Fruit fly (Drosophila melanogaster) whole organism, embryonic: Measurements from ENCODE around the gene CG32985.

ENCODE experiments used
- ATbp ChIP-seq: fragments of 200-800 bp; sonication (Bioruptor generic); optimal IDR thresholded peaks from 2 replicates; lab custom pipeline; 2017; ENCODE audit warnings: missing biosample characterization, mild to moderate bottlenecking, missing genetic modification characterization, missing genetic modification reagents
- Aef1 ChIP-seq: fragments of 200-800 bp; sonication (Bioruptor generic); IDR thresholded peaks from 3 replicates; pipeline ENCODE4 v1.3.6; 2022; ENCODE audit warnings: missing biosample characterization, missing genetic modification characterization
- CG11696 ChIP-seq: fragments of 200-800 bp; sonication (Bioruptor generic); IDR thresholded peaks from 2 replicates; pipeline ENCODE4 v1.3.6; 2022; ENCODE audit warnings: missing biosample characterization, missing genetic modification characterization
- CG12071 ChIP-seq: fragments of 200-800 bp; sonication (Bioruptor generic); optimal IDR thresholded peaks from 3 replicates; lab custom pipeline; 2018; ENCODE audit warnings: missing biosample characterization, mild to moderate bottlenecking, missing genetic modification characterization
- CG12299 ChIP-seq: fragments of 200-800 bp; sonication (Bioruptor generic); optimal IDR thresholded peaks from 2 replicates; lab custom pipeline; 2018; ENCODE audit warnings: missing biosample characterization, mild to moderate bottlenecking, missing genetic modification characterization
- CG13287 ChIP-seq: fragments of 200-800 bp; sonication (Bioruptor generic); IDR thresholded peaks from 2 replicates; pipeline ENCODE4 v1.3.6; 2022; ENCODE audit warnings: missing biosample characterization, missing genetic modification characterization; ENCODE audit not compliant: partially characterized antibody
- CG13894 ChIP-seq: fragments of 200-800 bp; sonication (Bioruptor generic); optimal IDR thresholded peaks from 3 replicates; lab custom pipeline; 2018; ENCODE audit warnings: missing biosample characterization, mild to moderate bottlenecking, missing genetic modification characterization, moderate library complexity
- CG15601 ChIP-seq: fragments of 200-800 bp; sonication (Bioruptor generic); optimal IDR thresholded peaks from 3 replicates; lab custom pipeline; 2019; ENCODE audit warnings: missing biosample characterization, mild to moderate bottlenecking, missing genetic modification characterization, moderate library complexity
- CG16863 ChIP-seq: fragments of 200-800 bp; sonication (Bioruptor generic); optimal IDR thresholded peaks from 3 replicates; lab custom pipeline; 2016; ENCODE audit warnings: missing biosample characterization, missing genetic modification characterization
- CG2678 ChIP-seq: fragments of 200-800 bp; sonication (Bioruptor generic); optimal IDR thresholded peaks from 3 replicates; lab custom pipeline; 2019; ENCODE audit warnings: missing biosample characterization, mild to moderate bottlenecking, missing genetic modification characterization, moderate library complexity
- CG32532 ChIP-seq: fragments of 200-800 bp; sonication (Bioruptor generic); IDR thresholded peaks from 2 replicates; pipeline ENCODE4 v1.3.6; 2022; ENCODE audit warnings: missing biosample characterization, missing genetic modification characterization
- CG4360 ChIP-seq: fragments of 200-800 bp; sonication (Bioruptor generic); IDR thresholded peaks from 2 replicates; pipeline ENCODE4 v1.3.6; 2022; ENCODE audit warnings: missing biosample characterization, missing genetic modification characterization
- CG4404 ChIP-seq: fragments of 200-800 bp; sonication (Bioruptor generic); IDR thresholded peaks from 2 replicates; pipeline ENCODE4 v1.3.6; 2022; ENCODE audit warnings: missing biosample characterization, missing genetic modification characterization
- CG6791 ChIP-seq: fragments of 200-800 bp; sonication (Bioruptor generic); IDR thresholded peaks from 3 replicates; pipeline ENCODE4 v1.3.6; 2022; ENCODE audit warnings: missing biosample characterization, missing genetic modification characterization; ENCODE audit not compliant: partially characterized antibody
- CHES-1-like ChIP-seq: fragments of 200-800 bp; sonication (Bioruptor generic); optimal IDR thresholded peaks from 2 replicates; lab custom pipeline; 2016; ENCODE audit warnings: missing biosample characterization, missing genetic modification characterization
- Dbx ChIP-seq: fragments of 200-800 bp; sonication (Bioruptor generic); IDR thresholded peaks from 3 replicates; pipeline ENCODE4 v1.3.6; 2022; ENCODE audit warnings: missing biosample characterization, missing genetic modification characterization
- Dref ChIP-seq: fragments of 200-800 bp; sonication (Bioruptor generic); IDR thresholded peaks from 2 replicates; pipeline ENCODE4 v1.3.6; 2022; ENCODE audit warnings: missing biosample characterization, missing genetic modification characterization
- H2.0 ChIP-seq: fragments of 200-800 bp; sonication (Bioruptor generic); IDR thresholded peaks from 2 replicates; pipeline ENCODE4 v1.3.6; 2022; ENCODE audit warnings: missing biosample characterization, missing genetic modification characterization
- HLH3B ChIP-seq: fragments of 200-800 bp; sonication (Bioruptor generic); IDR thresholded peaks from 2 replicates; pipeline ENCODE4 v1.3.6; 2022; ENCODE audit warnings: missing biosample characterization, missing genetic modification characterization
- Hmx ChIP-seq: fragments of 200-800 bp; sonication (Bioruptor generic); optimal IDR thresholded peaks from 2 replicates; lab custom pipeline; 2016; ENCODE audit warnings: missing biosample characterization, missing genetic modification characterization
- Mrtf ChIP-seq: fragments of 200-800 bp; sonication (Bioruptor generic); IDR thresholded peaks from 3 replicates; pipeline ENCODE4 v1.3.6; 2022; ENCODE audit warnings: missing biosample characterization, missing genetic modification characterization
- Nf-YA ChIP-seq: fragments of 200-800 bp; sonication (Bioruptor generic); IDR thresholded peaks from 2 replicates; pipeline ENCODE4 v1.3.6; 2022; ENCODE audit warnings: missing biosample characterization, missing genetic modification characterization
- NfI ChIP-seq: fragments of 200-800 bp; sonication (Bioruptor generic); optimal IDR thresholded peaks from 3 replicates; lab custom pipeline; 2018; ENCODE audit warnings: missing biosample characterization, mild to moderate bottlenecking, missing genetic modification characterization, moderate library complexity
- Rx ChIP-seq: fragments of 200-800 bp; sonication (Bioruptor generic); IDR thresholded peaks from 2 replicates; pipeline ENCODE4 v1.3.6; 2022; ENCODE audit warnings: missing biosample characterization, missing genetic modification characterization
- Sin3A ChIP-seq: fragments of >200 bp; optimal IDR thresholded peaks from 2 replicates; lab custom pipeline; 2018
- Six4 ChIP-seq: fragments of 200-800 bp; sonication (Bioruptor generic); optimal IDR thresholded peaks from 2 replicates; lab custom pipeline; 2016; ENCODE audit warnings: missing biosample characterization, missing genetic modification characterization
- Taf1 ChIP-seq: fragments of 200-800 bp; sonication (Bioruptor generic); IDR thresholded peaks from 2 replicates; pipeline ENCODE4 v1.3.6; 2022; ENCODE audit warnings: missing biosample characterization, missing genetic modification characterization
- Xbp1 ChIP-seq: fragments of 200-800 bp; sonication (Bioruptor generic); optimal IDR thresholded peaks from 3 replicates; lab custom pipeline; 2016; ENCODE audit warnings: missing biosample characterization, mild to moderate bottlenecking, missing genetic modification characterization
- aop ChIP-seq: fragments of 200-800 bp; sonication (Bioruptor generic); IDR thresholded peaks from 2 replicates; pipeline ENCODE4 v1.3.6; 2022; ENCODE audit warnings: missing biosample characterization, missing genetic modification characterization
- ara ChIP-seq: fragments of 200-800 bp; sonication (Bioruptor generic); IDR thresholded peaks from 2 replicates; pipeline ENCODE4 v1.3.6; 2022; ENCODE audit warnings: missing biosample characterization, missing genetic modification characterization
- az2 ChIP-seq: fragments of 200-800 bp; sonication (Bioruptor generic); optimal IDR thresholded peaks from 3 replicates; lab custom pipeline; 2016; ENCODE audit warnings: missing biosample characterization, missing genetic modification characterization
- da ChIP-seq: fragments of 200-800 bp; sonication (Bioruptor generic); optimal IDR thresholded peaks from 2 replicates; lab custom pipeline; 2016; ENCODE audit warnings: missing biosample characterization, missing genetic modification characterization
- dan ChIP-seq: fragments of 200-800 bp; sonication (Bioruptor generic); IDR thresholded peaks from 2 replicates; pipeline ENCODE4 v1.3.6; 2022; ENCODE audit warnings: missing biosample characterization, missing genetic modification characterization
- dimm ChIP-seq: fragments of 200-800 bp; sonication (Bioruptor generic); IDR thresholded peaks from 2 replicates; pipeline ENCODE4 v1.3.6; 2022; ENCODE audit warnings: missing biosample characterization, missing genetic modification characterization
- dmrt11E ChIP-seq: fragments of 200-800 bp; sonication (Bioruptor generic); optimal IDR thresholded peaks from 3 replicates; lab custom pipeline; 2018; ENCODE audit warnings: missing biosample characterization, mild to moderate bottlenecking, missing genetic modification characterization, moderate library complexity
- dpn ChIP-seq, 2 experiments: fragments of 200-800 bp; sonication (Bioruptor generic); optimal IDR thresholded peaks; 3 replicates each; lab custom pipeline; 2016; ENCODE audit warnings: missing biosample characterization in 2 of 2, missing genetic modification characterization in 2 of 2
- en ChIP-seq: fragments of 200-800 bp; sonication (Bioruptor generic); optimal IDR thresholded peaks from 2 replicates; lab custom pipeline; 2016; ENCODE audit warnings: missing biosample characterization, missing genetic modification characterization
- fd64A ChIP-seq: fragments of 200-800 bp; sonication (Bioruptor generic); optimal IDR thresholded peaks from 3 replicates; lab custom pipeline; 2018; ENCODE audit warnings: missing biosample characterization, mild to moderate bottlenecking, missing genetic modification characterization
- odd ChIP-seq: fragments of 200-800 bp; sonication (Bioruptor generic); optimal IDR thresholded peaks from 2 replicates; lab custom pipeline; 2017; ENCODE audit warnings: missing biosample characterization, mild to moderate bottlenecking, missing genetic modification characterization
- pan ChIP-seq, 4 experiments: fragments of >200 bp in 3 of 4; fragments of 200-800 bp in 1 of 4; sonication (Bioruptor generic) in 1 of 4; optimal IDR thresholded peaks in 3 of 4; IDR thresholded peaks in 1 of 4; 2 replicates each; pipeline versions ENCODE4 v1.3.6 to Lab custom; 2017 to 2022; ENCODE audit warnings: missing biosample characterization in 2 of 4, missing genetic modification characterization in 2 of 4, mixed read lengths in 1 of 4
- pnt ChIP-seq: fragments of 200-800 bp; sonication (Bioruptor generic); optimal IDR thresholded peaks from 3 replicates; lab custom pipeline; 2016; ENCODE audit warnings: missing biosample characterization, missing genetic modification characterization
- prd ChIP-seq, 3 experiments: fragments of >200 bp in 2 of 3; fragments of 200-800 bp in 1 of 3; sonication (Bioruptor generic) in 1 of 3; optimal IDR thresholded peaks in 2 of 3; IDR thresholded peaks in 1 of 3; 2 replicates in 2 of 3; 3 replicates in 1 of 3; pipeline versions ENCODE4 v1.3.6 to Lab custom; 2017 to 2022; ENCODE audit warnings: missing biosample characterization in 1 of 3, missing genetic modification characterization in 1 of 3
- pros ChIP-seq: fragments of 200-800 bp; sonication (Bioruptor generic); optimal IDR thresholded peaks from 3 replicates; lab custom pipeline; 2019; ENCODE audit warnings: missing biosample characterization, mild to moderate bottlenecking, missing genetic modification characterization, moderate library complexity
- run ChIP-seq: fragments of 200-800 bp; sonication (Bioruptor generic); optimal IDR thresholded peaks from 3 replicates; lab custom pipeline; 2018; ENCODE audit warnings: missing biosample characterization, mild to moderate bottlenecking, missing genetic modification characterization
- salm ChIP-seq: fragments of 200-800 bp; sonication (Bioruptor generic); optimal IDR thresholded peaks from 2 replicates; lab custom pipeline; 2018; ENCODE audit warnings: missing biosample characterization, mild to moderate bottlenecking, missing genetic modification characterization
- schlank ChIP-seq: fragments of 200-800 bp; sonication (Bioruptor generic); optimal IDR thresholded peaks from 2 replicates; lab custom pipeline; 2018; ENCODE audit warnings: missing biosample characterization, mild to moderate bottlenecking, missing genetic modification characterization
- sens-2 ChIP-seq: fragments of 200-800 bp; sonication (Bioruptor generic); IDR thresholded peaks from 2 replicates; pipeline ENCODE4 v1.3.6; 2022; ENCODE audit warnings: missing biosample characterization, missing genetic modification characterization
- sim ChIP-seq: fragments of 200-800 bp; sonication (Bioruptor generic); IDR thresholded peaks from 2 replicates; pipeline ENCODE4 v1.3.6; 2022; ENCODE audit warnings: missing biosample characterization, missing genetic modification characterization
- toy ChIP-seq: fragments of 200-800 bp; sonication (Bioruptor generic); IDR thresholded peaks from 2 replicates; pipeline ENCODE4 v1.3.6; 2022; ENCODE audit warnings: missing biosample characterization, missing genetic modification characterization
- vfl ChIP-seq: fragments of 200-800 bp; sonication (Bioruptor generic); optimal IDR thresholded peaks from 2 replicates; lab custom pipeline; 2016; ENCODE audit warnings: missing biosample characterization, missing genetic modification characterization
- wor ChIP-seq: fragments of 200-800 bp; sonication (Bioruptor generic); IDR thresholded peaks from 2 replicates; pipeline ENCODE4 v1.3.6; 2022; ENCODE audit warnings: missing biosample characterization, missing genetic modification characterization

The CG32985 gene

dm6 chr2L:8997285-8997684 lies 35.0 kb downstream of the CG32985 start, which contains the start of the genes alien and CG18661 (continued):
- TF ChIP-seq wor: peak; percentile 62
- TF ChIP-seq Xbp1 (GFP tag; lab: Kevin White, UChicago): peak; percentile 98
- peak; percentile 45 for TF ChIP-seq Six4 (GFP tag; lab: Kevin White, UChicago)
- peak; percentile 40 for TF ChIP-seq CG16863 (GFP tag; lab: Kevin White, UChicago)
- peak; percentile 84 for TF ChIP-seq Hmx (GFP tag; lab: Kevin White, UChicago)
- TF ChIP-seq az2 (GFP tag; lab: Kevin White, UChicago): peak; percentile 65
- TF ChIP-seq Aef1 (GFP tag; lab: Robert Waterston, UW): peak; percentile 98
- TF ChIP-seq CG11696: peak; percentile 50; the same call in 1 of the 2 replicates
- peak; percentile 83 for TF ChIP-seq Nf-YA (GFP tag; lab: Robert Waterston, UW)
- no peak for TF ChIP-seq odd
- TF ChIP-seq vfl (GFP tag; lab: Kevin White, UChicago): peak; percentile 71
- TF ChIP-seq NfI (GFP tag; lab: Kevin White, UChicago): peak; percentile 95
- TF ChIP-seq dimm: peak; percentile 89
- peak; percentile 61 for TF ChIP-seq CG2678 (tag; lab: Kevin White, UChicago)
- peak; percentile 51; the same call in 1 of the 2 replicates for TF ChIP-seq toy (GFP tag; lab: Robert Waterston, UW)
- peak; percentile 65 for TF ChIP-seq CG12299 (tag; lab: Kevin White, UChicago)
- no peak for TF ChIP-seq CG12071 (GFP tag; lab: Kevin White, UChicago)
- no peak for TF ChIP-seq pros
- peak; percentile 47 for TF ChIP-seq en
- TF ChIP-seq CG13287 (GFP tag; lab: Robert Waterston, UW): peak; percentile 81
- no peak for TF ChIP-seq fd64A (GFP tag; lab: Kevin White, UChicago)
- TF ChIP-seq ara: peak; percentile 66; the same call in 1 of the 2 replicates
- TF ChIP-seq dmrt11E (tag; lab: Kevin White, UChicago): peak; percentile 92
- TF ChIP-seq Sin3A (lab: Kevin White, UChicago): peak; percentile 52
- TF ChIP-seq run (tag; lab: Kevin White, UChicago): peak; percentile 54
- peak; percentile 93 to 96 for TF ChIP-seq dpn (GFP tag; optimal IDR thresholded peaks at IDR 0.05; lab: Kevin White, UChicago)
- TF ChIP-seq CG13894 (tag; lab: Kevin White, UChicago): peak; percentile 72
- TF ChIP-seq Rx (GFP tag; lab: Robert Waterston, UW): peak; percentile 79
- TF ChIP-seq pan (optimal IDR thresholded peaks at IDR 0.05; lab: Kevin White, UChicago): no peak
- peak in 1 of 2 experiments; percentile 83 for TF ChIP-seq pan (GFP tag; optimal IDR thresholded peaks at IDR 0.05 in 1 of 2, IDR thresholded peaks at IDR 0.05 in 1 of 2)
- peak; percentile 94 for TF ChIP-seq aop (GFP tag; lab: Robert Waterston, UW)
- TF ChIP-seq CG6791: no peak
- TF ChIP-seq Taf1: peak; percentile 96
- TF ChIP-seq ATbp (GFP tag; lab: Kevin White, UChicago): no peak
- TF ChIP-seq sens-2 (GFP tag; lab: Robert Waterston, UW): peak; percentile 92
- TF ChIP-seq Mrtf (GFP tag; lab: Robert Waterston, UW): peak; percentile 81
- peak; percentile 21 for TF ChIP-seq salm
- TF ChIP-seq CG15601 (tag; lab: Kevin White, UChicago): peak; percentile 53
- TF ChIP-seq da (GFP tag; lab: Kevin White, UChicago): peak; percentile 30
- TF ChIP-seq sim (GFP tag; lab: Robert Waterston, UW): no peak
- TF ChIP-seq prd (optimal IDR thresholded peaks at IDR 0.05; lab: Kevin White, UChicago): no peak
- peak; percentile 95 for TF ChIP-seq prd (GFP tag; IDR thresholded peaks at IDR 0.05; lab: Robert Waterston, UW)
- TF ChIP-seq CG32532 (GFP tag; lab: Robert Waterston, UW): peak; percentile 92
- TF ChIP-seq Dbx (GFP tag; lab: Robert Waterston, UW): peak; percentile 98
- TF ChIP-seq CHES-1-like: peak; percentile 85
- TF ChIP-seq H2.0 (GFP tag; lab: Robert Waterston, UW): peak; percentile 98
- peak; percentile 66 for TF ChIP-seq schlank
- TF ChIP-seq CG4360 (GFP tag; lab: Robert Waterston, UW): no peak
- TF ChIP-seq CG4404 (GFP tag; lab: Robert Waterston, UW): peak; percentile 87
- 0 out of 2 replicates have a peak, but pooled peaks have one; percentile 13 for TF ChIP-seq dan (GFP tag; lab: Robert Waterston, UW)
- TF ChIP-seq HLH3B: peak; percentile 98
- TF ChIP-seq Dref: peak; percentile 74
- TF ChIP-seq pnt (GFP tag; lab: Kevin White, UChicago): peak; percentile 97
